Worm (Caenorhabditis elegans): Measurements from ENCODE around the gene cpi-1.

ce11 chrIV:6093477-6094314 lies at the start of gene cpi-1:
- no peak for TF ChIP-seq flt-1 (GFP tag; IDR thresholded peaks at IDR 0.05)
- TF ChIP-seq ref-1 (GFP tag; conservative IDR thresholded peaks at IDR 0.05) = no peak
- no peak for TF ChIP-seq ztf-23 (GFP tag; IDR thresholded peaks at IDR 0.05)
- TF ChIP-seq ztf-29 (GFP tag; IDR thresholded peaks at IDR 0.05) = no peak

Measured in whole organism, midembryonic.